Worm (Caenorhabditis elegans): ENCODE results near the gene F55G7.5.

- TF ChIP-seq nhr-28 (tag; optimal IDR thresholded peaks at IDR 0.05) (no peak), zag-1 (tag; optimal IDR thresholded peaks at IDR 0.05) (no peak), nhr-25 (tag; optimal IDR thresholded peaks at IDR 0.05; ENCODE audit: borderline replicate concordance, insufficient read depth) (no peak)
These were observed 39.7 kb downstream of the F55G7.5 start for ce11 chrX:11899031-11899430.
